Worm (Caenorhabditis elegans): ENCODE data around the gene F09B12.7.

DNA sequence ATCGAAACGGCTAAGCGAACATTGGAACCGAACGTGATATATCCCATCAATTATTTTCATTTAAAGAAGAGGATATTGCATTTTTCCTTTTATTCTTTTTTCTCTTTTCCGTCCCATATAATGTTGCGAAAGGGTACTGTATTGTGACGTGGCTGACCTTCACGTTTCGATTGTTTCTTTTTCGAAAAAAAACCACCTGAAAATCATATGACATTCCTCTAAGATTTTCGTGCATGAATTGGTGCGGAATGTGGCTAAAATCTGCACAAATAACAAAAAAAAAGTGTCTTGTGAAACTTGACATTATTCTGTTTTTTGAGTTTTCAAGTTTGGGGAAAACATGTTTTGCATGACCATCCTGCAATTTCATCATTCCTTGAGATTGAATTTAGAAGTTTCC is 16.6 kb downstream of the F09B12.7 start:
- TF ChIP-seq Y5F2A.4 (GFP tag; optimal IDR thresholded peaks at IDR 0.05) (no peak), pha-4 (GFP tag; IDR thresholded peaks at IDR 0.05) (no peak), pha-4 (tag; optimal IDR thresholded peaks at IDR 0.05) (no peak), nhr-76 (tag; optimal IDR thresholded peaks at IDR 0.05) (no peak), lin-39 (tag; optimal IDR thresholded peaks at IDR 0.05) (no peak), nhr-6 (tag; optimal IDR thresholded peaks at IDR 0.05) (no peak), pqm-1 (tag; optimal IDR thresholded peaks at IDR 0.05) (no peak), lim-7 (GFP tag; IDR thresholded peaks at IDR 0.05) (no peak)
